Worm (Caenorhabditis elegans) whole organism, L4 larva: Measurements from ENCODE around the gene del-9.

Source experiments
- ZK546.5 ChIP-seq, 2 experiments: sonication (generic microtip); optimal IDR thresholded peaks; 2 replicates each; lab custom pipeline; 2017; ENCODE audit warnings: missing biosample characterization in 2 of 2, missing genetic modification characterization in 2 of 2
- aly-2 ChIP-seq: sonication (generic microtip); optimal IDR thresholded peaks from 2 replicates; lab custom pipeline; 2018; ENCODE audit warnings: missing biosample characterization, missing genetic modification characterization
- nhr-102 ChIP-seq: sonication (generic microtip); optimal IDR thresholded peaks from 2 replicates; lab custom pipeline; 2016; ENCODE audit warnings: mild to moderate bottlenecking, missing genetic modification characterization, moderate library complexity, missing compliant biosample characterization
- ztf-7 ChIP-seq: fragments of 150-350 bp; optimal IDR thresholded peaks from 2 replicates; lab custom pipeline; 2014; ENCODE audit warnings: missing biosample characterization, missing genetic modification characterization

- TF ChIP-seq ztf-7 (tag; lab: Kevin White, UChicago) (no peak), nhr-102 (tag; lab: Kevin White, UChicago) (no peak), aly-2 (tag; lab: Kevin White, UChicago) (no peak), ZK546.5 (tag; optimal IDR thresholded peaks at IDR 0.05; lab: Kevin White, UChicago) (no peak)
Measured at ce11 chrX:3628016-3628415, 10.9 kb upstream of the del-9 start, which contains the start of gene vep-2.
